Worm (Caenorhabditis elegans) whole organism, early embryonic: Measurements from ENCODE around the gene B0001.8.

Source experiments
- F13C5.2 ChIP-seq: sonication (generic microtip); optimal IDR thresholded peaks from 2 replicates; lab custom pipeline; 2017; ENCODE audit warnings: mild to moderate bottlenecking, missing genetic modification characterization, inconsistent platforms, missing compliant biosample characterization
- ama-1 ChIP-seq: fragments of 150-350 bp; optimal IDR thresholded peaks from 2 replicates; lab custom pipeline; 2014
- ets-7 ChIP-seq: sonication (generic microtip); optimal IDR thresholded peaks from 2 replicates; lab custom pipeline; 2016; ENCODE audit warnings: missing genotype, missing genetic modification characterization, missing compliant biosample characterization
- flt-1 ChIP-seq: fragments of 200-800 bp; sonication (Bioruptor generic); IDR thresholded peaks from 2 replicates; pipeline ENCODE4 v1.3.6; 2022; ENCODE audit warnings: missing genetic modification characterization, missing compliant biosample characterization
- hmg-4 ChIP-seq: fragments of 200-800 bp; sonication (Bioruptor generic); optimal IDR thresholded peaks from 2 replicates; lab custom pipeline; 2018; ENCODE audit warnings: mild to moderate bottlenecking, missing genetic modification characterization, missing compliant biosample characterization
- sea-1 ChIP-seq: fragments of 200-800 bp; sonication (Bioruptor generic); conservative IDR thresholded peaks from 2 replicates; pipeline ENCODE4 v1.3.6; 2022; ENCODE audit warnings: missing genetic modification characterization, missing compliant biosample characterization
- tbx-11 ChIP-seq: fragments of 200-800 bp; sonication (Bioruptor generic); IDR thresholded peaks from 2 replicates; pipeline ENCODE4 v1.3.6; 2022; ENCODE audit warnings: missing genetic modification characterization, missing compliant biosample characterization
- tbx-37 ChIP-seq: fragments of 200-800 bp; sonication (Bioruptor generic); conservative IDR thresholded peaks from 2 replicates; pipeline ENCODE4 v1.3.6; 2022; ENCODE audit warnings: missing genetic modification reagents, missing genetic modification characterization, missing compliant biosample characterization

ce11 chrIV:12093384-12093783 is 47.5 kb downstream of the B0001.8 start, which contains the start of gene cpsf-4:
- TF ChIP-seq flt-1 (GFP tag; lab: Robert Waterston, UW) (no peak), F13C5.2 (tag; lab: Kevin White, UChicago) (no peak), ama-1 (lab: Kevin White, UChicago) (no peak), hmg-4 (GFP tag; lab: Kevin White, UChicago) (no peak), tbx-37 (GFP tag; lab: Robert Waterston, UW) (no peak), sea-1 (GFP tag; lab: Robert Waterston, UW) (no peak), ets-7 (tag; lab: Kevin White, UChicago) (no peak), tbx-11 (GFP tag; lab: Robert Waterston, UW) (no peak)
